Fruit fly (Drosophila melanogaster) whole organism, embryonic: Measurements from ENCODE around the gene CG32281.
A peak's percentile ranks its signal among the peaks of the same experiment; 100 is the strongest.

Experiments used
- Ada2b ChIP-seq: fragments of 200-800 bp; sonication (Bioruptor generic); IDR thresholded peaks from 2 replicates; pipeline ENCODE4 v1.3.6; 2022; ENCODE audit warnings: missing biosample characterization, missing genetic modification characterization
- Atf3 ChIP-seq: fragments of 200-800 bp; sonication (Bioruptor generic); optimal IDR thresholded peaks from 3 replicates; lab custom pipeline; 2016; ENCODE audit warnings: missing biosample characterization, missing genetic modification characterization
- Bdp1 ChIP-seq: fragments of 200-800 bp; sonication (Bioruptor generic); optimal IDR thresholded peaks from 3 replicates; lab custom pipeline; 2016; ENCODE audit warnings: missing biosample characterization, missing genetic modification characterization
- BtbVII ChIP-seq: fragments of 200-800 bp; sonication (Bioruptor generic); optimal IDR thresholded peaks from 3 replicates; lab custom pipeline; 2017; ENCODE audit warnings: missing biosample characterization, mild to moderate bottlenecking, missing genetic modification characterization
- CG1024 ChIP-seq: fragments of 200-800 bp; sonication (Bioruptor generic); IDR thresholded peaks from 2 replicates; pipeline ENCODE4 v1.3.6; 2022; ENCODE audit warnings: missing biosample characterization, missing genetic modification characterization
- CG10979 ChIP-seq: fragments of 200-800 bp; sonication (Bioruptor generic); optimal IDR thresholded peaks from 2 replicates; lab custom pipeline; 2018; ENCODE audit warnings: missing biosample characterization, mild to moderate bottlenecking, missing genetic modification characterization, moderate library complexity
- CG11247 ChIP-seq: fragments of 200-800 bp; sonication (Bioruptor generic); IDR thresholded peaks from 2 replicates; pipeline ENCODE4 v1.3.6; 2022; ENCODE audit warnings: missing biosample characterization, missing genetic modification characterization
- CG11696 ChIP-seq: fragments of 200-800 bp; sonication (Bioruptor generic); IDR thresholded peaks from 2 replicates; pipeline ENCODE4 v1.3.6; 2022; ENCODE audit warnings: missing biosample characterization, missing genetic modification characterization
- CG12071 ChIP-seq: fragments of 200-800 bp; sonication (Bioruptor generic); optimal IDR thresholded peaks from 3 replicates; lab custom pipeline; 2018; ENCODE audit warnings: missing biosample characterization, mild to moderate bottlenecking, missing genetic modification characterization
- CG15514 ChIP-seq: fragments of 200-800 bp; sonication (Bioruptor generic); optimal IDR thresholded peaks from 3 replicates; lab custom pipeline; 2017; ENCODE audit warnings: missing biosample characterization, missing genetic modification characterization, mild to moderate bottlenecking, moderate library complexity, missing genetic modification reagents
- CG2889 ChIP-seq: fragments of 200-800 bp; sonication (Bioruptor generic); IDR thresholded peaks from 3 replicates; pipeline ENCODE4 v1.3.6; 2022; ENCODE audit warnings: missing biosample characterization, missing genetic modification characterization
- CG31388 ChIP-seq: fragments of 200-800 bp; sonication (Bioruptor generic); optimal IDR thresholded peaks from 2 replicates; lab custom pipeline; 2016; ENCODE audit warnings: missing biosample characterization, missing genetic modification characterization
- CG3163 ChIP-seq: fragments of 200-800 bp; sonication (Bioruptor generic); optimal IDR thresholded peaks from 3 replicates; lab custom pipeline; 2016; ENCODE audit warnings: missing biosample characterization, missing genetic modification characterization
- CG4282 ChIP-seq: fragments of 200-800 bp; sonication (Bioruptor generic); optimal IDR thresholded peaks from 2 replicates; lab custom pipeline; 2016; ENCODE audit warnings: missing biosample characterization, missing genetic modification characterization
- CG5245 ChIP-seq: fragments of 200-800 bp; sonication (Bioruptor generic); optimal IDR thresholded peaks from 3 replicates; lab custom pipeline; 2016; ENCODE audit warnings: missing biosample characterization, missing genetic modification characterization
- CG6254 ChIP-seq: fragments of 200-800 bp; sonication (Bioruptor generic); optimal IDR thresholded peaks from 3 replicates; lab custom pipeline; 2017; ENCODE audit warnings: mild to moderate bottlenecking, missing biosample characterization, missing genetic modification reagents, missing genetic modification characterization
- CG6689 ChIP-seq: fragments of 200-800 bp; sonication (Bioruptor generic); IDR thresholded peaks from 2 replicates; pipeline ENCODE4 v1.3.6; 2022; ENCODE audit warnings: missing biosample characterization, missing genetic modification characterization
- CG6813 ChIP-seq: fragments of 200-800 bp; sonication (Bioruptor generic); optimal IDR thresholded peaks from 2 replicates; lab custom pipeline; 2017; ENCODE audit warnings: missing biosample characterization, missing genetic modification characterization, mild to moderate bottlenecking, moderate library complexity, missing genetic modification reagents
- CG7745 ChIP-seq: fragments of 200-800 bp; sonication (Bioruptor generic); optimal IDR thresholded peaks from 2 replicates; lab custom pipeline; 2018; ENCODE audit warnings: missing biosample characterization, mild to moderate bottlenecking, missing genetic modification characterization, moderate library complexity
- CG7928 ChIP-seq: fragments of 200-800 bp; sonication (Bioruptor generic); optimal IDR thresholded peaks from 2 replicates; lab custom pipeline; 2017; ENCODE audit warnings: missing biosample characterization, mild to moderate bottlenecking, missing genetic modification characterization
- CG8089 ChIP-seq: fragments of 200-800 bp; sonication (Bioruptor generic); optimal IDR thresholded peaks from 3 replicates; lab custom pipeline; 2016; ENCODE audit warnings: missing biosample characterization, missing genetic modification characterization
- Deaf1 ChIP-seq: fragments of 200-800 bp; optimal IDR thresholded peaks from 3 replicates; lab custom pipeline; 2019; ENCODE audit warnings: missing biosample characterization, mild to moderate bottlenecking, missing genetic modification characterization, moderate library complexity
- Dip2 ChIP-seq: fragments of 200-800 bp; sonication (Bioruptor generic); IDR thresholded peaks from 2 replicates; pipeline ENCODE4 v1.3.6; 2022; ENCODE audit warnings: missing biosample characterization, missing genetic modification characterization
- E2f2 ChIP-seq: fragments of 200-800 bp; sonication (Bioruptor generic); IDR thresholded peaks from 2 replicates; pipeline ENCODE4 v1.3.6; 2022; ENCODE audit warnings: missing biosample characterization, missing genetic modification characterization
- HLHmδ ChIP-seq: fragments of 200-800 bp; sonication (Bioruptor generic); optimal IDR thresholded peaks from 2 replicates; lab custom pipeline; 2018; ENCODE audit warnings: missing biosample characterization, mild to moderate bottlenecking, missing genetic modification characterization, moderate library complexity
- Lim3 ChIP-seq: fragments of 200-800 bp; sonication (Bioruptor generic); IDR thresholded peaks from 2 replicates; pipeline ENCODE4 v1.3.6; 2022; ENCODE audit warnings: missing biosample characterization, missing genetic modification characterization
- NK7.1 ChIP-seq: fragments of 200-800 bp; sonication (Bioruptor generic); optimal IDR thresholded peaks from 3 replicates; lab custom pipeline; 2016; ENCODE audit warnings: missing biosample characterization, missing genetic modification characterization
- Pdp1 ChIP-seq, 2 experiments: fragments of 200-800 bp; sonication (Bioruptor generic); optimal IDR thresholded peaks; 3 replicates each; lab custom pipeline; 2016; ENCODE audit warnings: missing biosample characterization in 2 of 2, missing genetic modification characterization in 2 of 2, mild to moderate bottlenecking in 1 of 2, moderate library complexity in 1 of 2
- Poxn ChIP-seq: fragments of 200-800 bp; sonication (Bioruptor generic); IDR thresholded peaks from 2 replicates; pipeline ENCODE4 v1.3.6; 2022; ENCODE audit warnings: missing biosample characterization, missing genetic modification characterization
- Sox102F ChIP-seq: fragments of 200-800 bp; sonication (Bioruptor generic); optimal IDR thresholded peaks from 2 replicates; lab custom pipeline; 2018; ENCODE audit warnings: missing biosample characterization, mild to moderate bottlenecking, missing genetic modification characterization, moderate library complexity
- Trl ChIP-seq, 3 experiments: fragments of >200 bp in 2 of 3; fragments of 200-800 bp in 1 of 3; sonication (Bioruptor generic) in 1 of 3; optimal IDR thresholded peaks; 2 replicates in 1 of 3; 3 replicates in 2 of 3; lab custom pipeline; 2016 to 2017; ENCODE audit warnings: missing biosample characterization in 1 of 3, missing genetic modification characterization in 1 of 3
- dimm ChIP-seq: fragments of 200-800 bp; sonication (Bioruptor generic); IDR thresholded peaks from 2 replicates; pipeline ENCODE4 v1.3.6; 2022; ENCODE audit warnings: missing biosample characterization, missing genetic modification characterization
- dmrt11E ChIP-seq: fragments of 200-800 bp; sonication (Bioruptor generic); optimal IDR thresholded peaks from 3 replicates; lab custom pipeline; 2018; ENCODE audit warnings: missing biosample characterization, mild to moderate bottlenecking, missing genetic modification characterization, moderate library complexity
- emc ChIP-seq: fragments of 200-800 bp; sonication (Bioruptor generic); optimal IDR thresholded peaks from 2 replicates; lab custom pipeline; 2016; ENCODE audit warnings: missing biosample characterization, missing genetic modification characterization
- ewg ChIP-seq: fragments of 200-800 bp; sonication (Bioruptor generic); optimal IDR thresholded peaks from 3 replicates; lab custom pipeline; 2017; ENCODE audit warnings: mild to moderate bottlenecking, missing biosample characterization, missing genetic modification reagents, missing genetic modification characterization
- eyg ChIP-seq: fragments of 200-800 bp; sonication (Bioruptor generic); optimal IDR thresholded peaks from 3 replicates; lab custom pipeline; 2016; ENCODE audit warnings: missing biosample characterization, missing genetic modification characterization
- grn ChIP-seq: fragments of 200-800 bp; sonication (Bioruptor generic); optimal IDR thresholded peaks from 3 replicates; lab custom pipeline; 2017; ENCODE audit warnings: missing biosample characterization, missing genetic modification characterization
- gt ChIP-seq: fragments of 200-800 bp; sonication (Bioruptor generic); IDR thresholded peaks from 2 replicates; pipeline ENCODE4 v1.3.6; 2022; ENCODE audit warnings: missing biosample characterization, missing genetic modification characterization
- hb ChIP-seq: fragments of 200-800 bp; sonication (Bioruptor generic); IDR thresholded peaks from 3 replicates; pipeline ENCODE4 v1.3.6; 2022; ENCODE audit warnings: missing biosample characterization, missing genetic modification characterization; ENCODE audit not compliant: partially characterized antibody
- kah ChIP-seq: fragments of 200-800 bp; sonication (Bioruptor generic); optimal IDR thresholded peaks from 2 replicates; lab custom pipeline; 2018; ENCODE audit warnings: missing biosample characterization, mild to moderate bottlenecking, missing genetic modification characterization
- lmd ChIP-seq: fragments of 200-800 bp; sonication (Bioruptor generic); IDR thresholded peaks from 2 replicates; pipeline ENCODE4 v1.3.6; 2022; ENCODE audit warnings: missing biosample characterization, missing genetic modification characterization
- org-1 ChIP-seq: fragments of 200-800 bp; sonication (Bioruptor generic); optimal IDR thresholded peaks from 2 replicates; lab custom pipeline; 2017; ENCODE audit warnings: missing biosample characterization, missing genetic modification characterization
- pita ChIP-seq: fragments of 200-800 bp; sonication (Bioruptor generic); optimal IDR thresholded peaks from 2 replicates; lab custom pipeline; 2017; ENCODE audit warnings: missing biosample characterization, mild to moderate bottlenecking, missing genetic modification characterization
- psq ChIP-seq: fragments of 200-800 bp; sonication (Bioruptor generic); optimal IDR thresholded peaks from 2 replicates; lab custom pipeline; 2017; ENCODE audit warnings: missing biosample characterization, missing genetic modification characterization
- schlank ChIP-seq: fragments of 200-800 bp; sonication (Bioruptor generic); optimal IDR thresholded peaks from 2 replicates; lab custom pipeline; 2018; ENCODE audit warnings: missing biosample characterization, mild to moderate bottlenecking, missing genetic modification characterization
- tap ChIP-seq: fragments of 200-800 bp; optimal IDR thresholded peaks from 3 replicates; lab custom pipeline; 2019; ENCODE audit warnings: missing biosample characterization, mild to moderate bottlenecking, missing genetic modification characterization, moderate library complexity
- tgo ChIP-seq: fragments of 200-800 bp; sonication (Bioruptor generic); IDR thresholded peaks from 3 replicates; pipeline ENCODE4 v1.3.6; 2022; ENCODE audit warnings: missing biosample characterization, missing genetic modification characterization
- toy ChIP-seq: fragments of 200-800 bp; sonication (Bioruptor generic); IDR thresholded peaks from 2 replicates; pipeline ENCODE4 v1.3.6; 2022; ENCODE audit warnings: missing biosample characterization, missing genetic modification characterization
- tup ChIP-seq: fragments of 200-800 bp; sonication (Bioruptor generic); optimal IDR thresholded peaks from 2 replicates; lab custom pipeline; 2016; ENCODE audit warnings: missing biosample characterization, mild to moderate bottlenecking, missing genetic modification characterization, moderate library complexity
- tx ChIP-seq: fragments of 200-800 bp; sonication (Bioruptor generic); optimal IDR thresholded peaks from 2 replicates; lab custom pipeline; 2016; ENCODE audit warnings: missing biosample characterization, missing genetic modification characterization
- unpg ChIP-seq: fragments of 200-800 bp; sonication (Bioruptor generic); optimal IDR thresholded peaks from 3 replicates; lab custom pipeline; 2018; ENCODE audit warnings: missing biosample characterization, mild to moderate bottlenecking, missing genetic modification characterization, moderate library complexity
- vfl ChIP-seq: fragments of 200-800 bp; sonication (Bioruptor generic); optimal IDR thresholded peaks from 2 replicates; lab custom pipeline; 2016; ENCODE audit warnings: missing biosample characterization, missing genetic modification characterization

Gene CG32281

dm6 chr3L:3141411-3141810 is 27.8 kb upstream of the CG32281 start (continued):
- no peak for TF ChIP-seq Sox102F (GFP tag; lab: Kevin White, UChicago)
- no peak for TF ChIP-seq Ada2b (GFP tag; lab: Robert Waterston, UW)
- TF ChIP-seq hb (GFP tag; lab: Robert Waterston, UW) = no peak
- TF ChIP-seq CG10979 (tag; lab: Kevin White, UChicago) = peak; percentile 14
- TF ChIP-seq Pdp1 (GFP tag; optimal IDR thresholded peaks at IDR 0.05; lab: Kevin White, UChicago) = peak in 1 of 2 experiments; percentile 73
- no peak for TF ChIP-seq ewg
- no peak for TF ChIP-seq E2f2 (GFP tag; lab: Robert Waterston, UW)
- no peak for TF ChIP-seq Trl (optimal IDR thresholded peaks at IDR 0.05; lab: Kevin White, UChicago)
- TF ChIP-seq Trl (GFP tag; optimal IDR thresholded peaks at IDR 0.05; lab: Kevin White, UChicago) = no peak
- TF ChIP-seq gt (GFP tag; lab: Robert Waterston, UW) = no peak
- TF ChIP-seq CG4282 = no peak
- TF ChIP-seq tgo = no peak
- no peak for TF ChIP-seq tap (tag; lab: Kevin White, UChicago)
- TF ChIP-seq grn = no peak
- no peak for TF ChIP-seq emc (GFP tag; lab: Kevin White, UChicago)
- no peak for TF ChIP-seq CG11696 (GFP tag; lab: Robert Waterston, UW)
- TF ChIP-seq Deaf1 = peak; percentile 7
- TF ChIP-seq toy (GFP tag; lab: Robert Waterston, UW) = no peak
- no peak for TF ChIP-seq eyg (GFP tag; lab: Kevin White, UChicago)
- no peak for TF ChIP-seq CG3163 (GFP tag; lab: Kevin White, UChicago)
- TF ChIP-seq CG15514 (GFP tag; lab: Kevin White, UChicago) = no peak
- 0 out of 2 replicates have a peak, but pooled peaks have one; percentile 32 for TF ChIP-seq CG11247 (GFP tag; lab: Robert Waterston, UW)
- peak; percentile 5 for TF ChIP-seq kah
- TF ChIP-seq dmrt11E = peak; percentile 1
- TF ChIP-seq vfl (GFP tag; lab: Kevin White, UChicago) = no peak
- TF ChIP-seq tx = no peak
- TF ChIP-seq psq (GFP tag; lab: Kevin White, UChicago) = no peak
- TF ChIP-seq org-1 (GFP tag; lab: Kevin White, UChicago) = no peak
- TF ChIP-seq Lim3 (GFP tag; lab: Robert Waterston, UW) = no peak
- TF ChIP-seq CG6689 (GFP tag; lab: Robert Waterston, UW) = no peak
- TF ChIP-seq tup (GFP tag; lab: Kevin White, UChicago) = no peak
- TF ChIP-seq Poxn (GFP tag; lab: Robert Waterston, UW) = no peak
- no peak for TF ChIP-seq CG2889
- TF ChIP-seq Atf3 = no peak
- no peak for TF ChIP-seq BtbVII (GFP tag; lab: Kevin White, UChicago)
- no peak for TF ChIP-seq CG12071 (GFP tag; lab: Kevin White, UChicago)
- no peak for TF ChIP-seq unpg
- no peak for TF ChIP-seq schlank (tag; lab: Kevin White, UChicago)
- no peak for TF ChIP-seq CG5245 (GFP tag; lab: Kevin White, UChicago)
- no peak for TF ChIP-seq CG1024
- TF ChIP-seq dimm (GFP tag; lab: Robert Waterston, UW) = no peak
- no peak for TF ChIP-seq pita (GFP tag; lab: Kevin White, UChicago)
- TF ChIP-seq lmd = no peak
- peak; percentile 64 for TF ChIP-seq CG7745 (tag; lab: Kevin White, UChicago)
- TF ChIP-seq CG7928 (GFP tag; lab: Kevin White, UChicago) = no peak
- TF ChIP-seq CG6813 (GFP tag; lab: Kevin White, UChicago) = no peak
- no peak for TF ChIP-seq Bdp1 (GFP tag; lab: Kevin White, UChicago)
- TF ChIP-seq CG8089 (GFP tag; lab: Kevin White, UChicago) = no peak
- no peak for TF ChIP-seq NK7.1
- TF ChIP-seq CG6254 = peak; percentile 64
- no peak for TF ChIP-seq Dip2 (GFP tag; lab: Robert Waterston, UW)
- TF ChIP-seq HLHmδ (GFP tag; lab: Kevin White, UChicago) = peak; percentile 93
- no peak for TF ChIP-seq CG31388 (GFP tag; lab: Kevin White, UChicago)
